Fruit fly (Drosophila melanogaster) whole organism, embryonic: ENCODE measurements around the gene CG43156.

Source experiments
- Abd-B ChIP-seq: fragments of 200-800 bp; sonication (Bioruptor generic); optimal IDR thresholded peaks from 2 replicates; lab custom pipeline; 2018; ENCODE audit warnings: missing biosample characterization, mild to moderate bottlenecking, missing genetic modification characterization, moderate library complexity
- BEAF-32 ChIP-seq: fragments of 200-800 bp; sonication (Bioruptor generic); optimal IDR thresholded peaks from 3 replicates; lab custom pipeline; 2017; ENCODE audit warnings: missing biosample characterization, missing genetic modification characterization, mild to moderate bottlenecking, moderate library complexity, missing genetic modification reagents
- CG10321 ChIP-seq: fragments of 200-800 bp; sonication (Bioruptor generic); IDR thresholded peaks from 2 replicates; pipeline ENCODE4 v1.3.6; 2022; ENCODE audit warnings: missing biosample characterization, missing genetic modification characterization
- CG10565 ChIP-seq: fragments of 200-800 bp; sonication (Bioruptor generic); optimal IDR thresholded peaks from 3 replicates; lab custom pipeline; 2016; ENCODE audit warnings: missing biosample characterization, mild to moderate bottlenecking, missing genetic modification characterization
- CG11093 ChIP-seq: fragments of 200-800 bp; sonication (Bioruptor generic); IDR thresholded peaks from 3 replicates; pipeline ENCODE4 v1.3.6; 2022; ENCODE audit warnings: missing biosample characterization, missing genetic modification characterization
- CG11696 ChIP-seq: fragments of 200-800 bp; sonication (Bioruptor generic); IDR thresholded peaks from 2 replicates; pipeline ENCODE4 v1.3.6; 2022; ENCODE audit warnings: missing biosample characterization, missing genetic modification characterization
- CG11723 ChIP-seq: fragments of 200-800 bp; sonication (Bioruptor generic); optimal IDR thresholded peaks from 2 replicates; lab custom pipeline; 2017; ENCODE audit warnings: missing biosample characterization, mild to moderate bottlenecking, missing genetic modification characterization
- CG12942 ChIP-seq: fragments of 200-800 bp; sonication (Bioruptor generic); optimal IDR thresholded peaks from 3 replicates; lab custom pipeline; 2016; ENCODE audit warnings: missing biosample characterization, missing genetic modification characterization
- CG13123 ChIP-seq: fragments of 200-800 bp; sonication (Bioruptor generic); optimal IDR thresholded peaks from 2 replicates; lab custom pipeline; 2016; ENCODE audit warnings: missing biosample characterization, missing genetic modification characterization
- CG15479 ChIP-seq: fragments of 200-800 bp; sonication (Bioruptor generic); optimal IDR thresholded peaks from 3 replicates; lab custom pipeline; 2019; ENCODE audit warnings: missing biosample characterization, mild to moderate bottlenecking, missing genetic modification characterization, moderate library complexity
- CG16813 ChIP-seq: fragments of 200-800 bp; sonication (Bioruptor generic); IDR thresholded peaks from 3 replicates; pipeline ENCODE4 v1.3.6; 2022; ENCODE audit warnings: missing biosample characterization, missing genetic modification characterization; ENCODE audit not compliant: partially characterized antibody
- CG17612 ChIP-seq: fragments of 200-800 bp; sonication (Bioruptor generic); IDR thresholded peaks from 2 replicates; pipeline ENCODE4 v1.3.6; 2022; ENCODE audit warnings: missing biosample characterization, missing genetic modification characterization
- CG2129 ChIP-seq: fragments of 200-800 bp; sonication (Bioruptor generic); IDR thresholded peaks from 2 replicates; pipeline ENCODE4 v1.3.6; 2022; ENCODE audit warnings: missing biosample characterization, missing genetic modification characterization; ENCODE audit not compliant: partially characterized antibody
- CG2875 ChIP-seq: fragments of 200-800 bp; sonication (Bioruptor generic); optimal IDR thresholded peaks from 2 replicates; lab custom pipeline; 2017; ENCODE audit warnings: missing biosample characterization, mild to moderate bottlenecking, missing genetic modification characterization, missing genetic modification reagents
- CG3281 ChIP-seq: fragments of 200-800 bp; sonication (Bioruptor generic); optimal IDR thresholded peaks from 3 replicates; lab custom pipeline; 2017; ENCODE audit warnings: missing biosample characterization, mild to moderate bottlenecking, missing genetic modification characterization
- CG34376 ChIP-seq: fragments of 200-800 bp; sonication (Bioruptor generic); optimal IDR thresholded peaks from 2 replicates; lab custom pipeline; 2018; ENCODE audit warnings: missing biosample characterization, mild to moderate bottlenecking, missing genetic modification characterization
- CG34422 ChIP-seq: fragments of 200-800 bp; sonication (Bioruptor generic); IDR thresholded peaks from 3 replicates; pipeline ENCODE4 v1.3.6; 2022; ENCODE audit warnings: missing biosample characterization, missing genetic modification characterization
- CG5953 ChIP-seq: fragments of 200-800 bp; sonication (Bioruptor generic); IDR thresholded peaks from 2 replicates; pipeline ENCODE4 v1.3.6; 2022; ENCODE audit warnings: missing biosample characterization, missing genetic modification characterization
- CG6791 ChIP-seq: fragments of 200-800 bp; sonication (Bioruptor generic); IDR thresholded peaks from 3 replicates; pipeline ENCODE4 v1.3.6; 2022; ENCODE audit warnings: missing biosample characterization, missing genetic modification characterization; ENCODE audit not compliant: partially characterized antibody
- CG7357 ChIP-seq: fragments of 200-800 bp; sonication (Bioruptor generic); IDR thresholded peaks from 3 replicates; pipeline ENCODE4 v1.3.6; 2022; ENCODE audit warnings: missing biosample characterization, missing genetic modification characterization
- CG7372 ChIP-seq: fragments of 200-800 bp; sonication (Bioruptor generic); IDR thresholded peaks from 2 replicates; pipeline ENCODE4 v1.3.6; 2022; ENCODE audit warnings: missing biosample characterization, missing genetic modification characterization
- CG7556 ChIP-seq: fragments of 200-800 bp; sonication (Bioruptor generic); optimal IDR thresholded peaks from 2 replicates; lab custom pipeline; 2017; ENCODE audit warnings: missing biosample characterization, mild to moderate bottlenecking, missing genetic modification characterization
- CG7963 ChIP-seq: fragments of 200-800 bp; sonication (Bioruptor generic); IDR thresholded peaks from 3 replicates; pipeline ENCODE4 v1.3.6; 2022; ENCODE audit warnings: missing biosample characterization, missing genetic modification characterization; ENCODE audit not compliant: partially characterized antibody
- CG8478 ChIP-seq: fragments of >200 bp; optimal IDR thresholded peaks from 2 replicates; lab custom pipeline; 2018
- Eip74EF ChIP-seq, 2 experiments: fragments of 200-800 bp in 1 of 2; fragments of >200 bp in 1 of 2; sonication (Bioruptor generic) in 1 of 2; optimal IDR thresholded peaks; 2 replicates each; lab custom pipeline; 2017 to 2019; ENCODE audit warnings: missing biosample characterization in 2 of 2, missing genetic modification characterization in 2 of 2, mild to moderate bottlenecking in 1 of 2, moderate library complexity in 1 of 2
- HmgZ ChIP-seq: fragments of 200-800 bp; sonication (Bioruptor generic); optimal IDR thresholded peaks from 2 replicates; lab custom pipeline; 2018; ENCODE audit warnings: missing biosample characterization, mild to moderate bottlenecking, missing genetic modification characterization
- Hr78 ChIP-seq, 2 experiments: fragments of 200-800 bp in 1 of 2; fragments of >200 bp in 1 of 2; sonication (Bioruptor generic) in 1 of 2; optimal IDR thresholded peaks; 2 replicates each; lab custom pipeline; 2017 to 2019; ENCODE audit warnings: missing biosample characterization in 2 of 2, missing genetic modification characterization in 2 of 2, mild to moderate bottlenecking in 1 of 2, moderate library complexity in 1 of 2
- Lhr ChIP-seq: fragments of 200-800 bp; sonication (Bioruptor generic); optimal IDR thresholded peaks from 3 replicates; lab custom pipeline; 2017; ENCODE audit warnings: mild to moderate bottlenecking, missing biosample characterization, missing genetic modification reagents, missing genetic modification characterization
- Pdp1 ChIP-seq, 2 experiments: fragments of 200-800 bp; sonication (Bioruptor generic); optimal IDR thresholded peaks; 3 replicates each; lab custom pipeline; 2016; ENCODE audit warnings: missing biosample characterization in 2 of 2, missing genetic modification characterization in 2 of 2, mild to moderate bottlenecking in 1 of 2, moderate library complexity in 1 of 2
- Scr ChIP-seq: fragments of 200-800 bp; sonication (Bioruptor generic); IDR thresholded peaks from 2 replicates; pipeline ENCODE4 v1.3.6; 2022; ENCODE audit warnings: missing biosample characterization, missing genetic modification characterization; ENCODE audit not compliant: partially characterized antibody
- Sry-δ ChIP-seq: fragments of 200-800 bp; sonication (Bioruptor generic); optimal IDR thresholded peaks from 2 replicates; lab custom pipeline; 2016; ENCODE audit warnings: missing biosample characterization, missing genetic modification characterization
- Stat92E ChIP-seq, 3 experiments: fragments of >200 bp in 2 of 3; fragments of 200-800 bp in 1 of 3; sonication (Bioruptor generic) in 1 of 3; optimal IDR thresholded peaks; 2 replicates each; lab custom pipeline; 2017 to 2019; ENCODE audit warnings: missing biosample characterization in 3 of 3, missing genetic modification characterization in 3 of 3, mild to moderate bottlenecking in 1 of 3, moderate library complexity in 1 of 3
- Xbp1 ChIP-seq: fragments of 200-800 bp; sonication (Bioruptor generic); optimal IDR thresholded peaks from 3 replicates; lab custom pipeline; 2016; ENCODE audit warnings: missing biosample characterization, mild to moderate bottlenecking, missing genetic modification characterization
- al ChIP-seq: fragments of 200-800 bp; sonication (Bioruptor generic); IDR thresholded peaks from 2 replicates; pipeline ENCODE4 v1.3.6; 2022; ENCODE audit warnings: missing biosample characterization, missing genetic modification characterization
- croc ChIP-seq: fragments of 200-800 bp; sonication (Bioruptor generic); conservative IDR thresholded peaks from 3 replicates; pipeline ENCODE4 v1.3.6; 2022; ENCODE audit warnings: missing biosample characterization, missing genetic modification characterization
- da ChIP-seq: fragments of 200-800 bp; sonication (Bioruptor generic); optimal IDR thresholded peaks from 2 replicates; lab custom pipeline; 2016; ENCODE audit warnings: missing biosample characterization, missing genetic modification characterization
- dan ChIP-seq: fragments of 200-800 bp; sonication (Bioruptor generic); IDR thresholded peaks from 2 replicates; pipeline ENCODE4 v1.3.6; 2022; ENCODE audit warnings: missing biosample characterization, missing genetic modification characterization
- fd102C ChIP-seq: fragments of 200-800 bp; sonication (Bioruptor generic); optimal IDR thresholded peaks from 2 replicates; lab custom pipeline; 2018; ENCODE audit warnings: missing biosample characterization, mild to moderate bottlenecking, missing genetic modification characterization, moderate library complexity
- fd96Cb ChIP-seq: fragments of 200-800 bp; sonication (Bioruptor generic); optimal IDR thresholded peaks from 2 replicates; lab custom pipeline; 2018; ENCODE audit warnings: missing biosample characterization, mild to moderate bottlenecking, missing genetic modification characterization, moderate library complexity
- fu2 ChIP-seq: fragments of 200-800 bp; sonication (Bioruptor generic); optimal IDR thresholded peaks from 2 replicates; lab custom pipeline; 2016; ENCODE audit warnings: missing biosample characterization, missing genetic modification characterization
- inv ChIP-seq: fragments of 200-800 bp; sonication (Bioruptor generic); IDR thresholded peaks from 2 replicates; pipeline ENCODE4 v1.3.6; 2022; ENCODE audit warnings: missing biosample characterization, missing genetic modification characterization; ENCODE audit not compliant: partially characterized antibody
- peb ChIP-seq: fragments of 200-800 bp; sonication (Bioruptor generic); IDR thresholded peaks from 2 replicates; pipeline ENCODE4 v1.3.6; 2022; ENCODE audit warnings: missing biosample characterization, missing genetic modification characterization
- rib ChIP-seq: fragments of 200-800 bp; sonication (Bioruptor generic); IDR thresholded peaks from 2 replicates; pipeline ENCODE4 v1.3.6; 2022; ENCODE audit warnings: missing biosample characterization, missing genetic modification characterization
- row ChIP-seq: fragments of 200-800 bp; sonication (Bioruptor generic); IDR thresholded peaks from 3 replicates; pipeline ENCODE4 v1.3.6; 2022; ENCODE audit warnings: missing biosample characterization, missing genetic modification characterization
- slbo ChIP-seq: fragments of 200-800 bp; sonication (Bioruptor generic); IDR thresholded peaks from 2 replicates; pipeline ENCODE4 v1.3.6; 2022; ENCODE audit warnings: missing biosample characterization, missing genetic modification characterization
- sug ChIP-seq: fragments of 200-800 bp; optimal IDR thresholded peaks from 2 replicates; lab custom pipeline; 2019; ENCODE audit warnings: missing biosample characterization, mild to moderate bottlenecking, missing genetic modification characterization, moderate library complexity
- tll ChIP-seq, 2 experiments: fragments of 200-800 bp in 1 of 2; fragments of >200 bp in 1 of 2; sonication (Bioruptor generic) in 1 of 2; optimal IDR thresholded peaks; 2 replicates each; lab custom pipeline; 2017 to 2019; ENCODE audit warnings: missing biosample characterization in 2 of 2, missing genetic modification characterization in 2 of 2, mild to moderate bottlenecking in 1 of 2, moderate library complexity in 1 of 2
- trem ChIP-seq: fragments of 200-800 bp; optimal IDR thresholded peaks from 3 replicates; lab custom pipeline; 2019; ENCODE audit warnings: missing biosample characterization, mild to moderate bottlenecking, missing genetic modification characterization, moderate library complexity
- ttk ChIP-seq: fragments of 200-800 bp; sonication (Bioruptor generic); IDR thresholded peaks from 2 replicates; pipeline ENCODE4 v2.1.2; 2022; ENCODE audit warnings: missing biosample characterization, missing genetic modification characterization
- zen ChIP-seq: fragments of 200-800 bp; sonication (Bioruptor generic); optimal IDR thresholded peaks from 3 replicates; lab custom pipeline; 2018; ENCODE audit warnings: missing biosample characterization, mild to moderate bottlenecking, missing genetic modification characterization, moderate library complexity

Gene CG43156

dm6 chrX:11905144-11905543, 1.5 kb downstream of the CG43156 start, which contains the start of gene Upf1 (continued):
- TF ChIP-seq CG34422 (GFP tag; lab: Robert Waterston, UW) (peak; percentile 26; the same call in 2 of the 3 replicates), CG11093 (GFP tag; lab: Robert Waterston, UW) (no peak), Scr (GFP tag; lab: Robert Waterston, UW) (peak; percentile 90), CG10565 (GFP tag; lab: Kevin White, UChicago) (no peak), CG15479 (GFP tag; lab: Kevin White, UChicago) (no peak), tll (GFP tag; optimal IDR thresholded peaks at IDR 0.05; lab: Kevin White, UChicago) (no peak), Pdp1 (GFP tag; optimal IDR thresholded peaks at IDR 0.05; lab: Kevin White, UChicago) (no peak), fu2 (no peak), CG12942 (GFP tag; lab: Kevin White, UChicago) (no peak), trem (peak; percentile 27), CG13123 (GFP tag; lab: Kevin White, UChicago) (no peak), CG5953 (no peak), peb (no peak), fd96Cb (tag; lab: Kevin White, UChicago) (no peak), CG11723 (GFP tag; lab: Kevin White, UChicago) (no peak), sug (tag; lab: Kevin White, UChicago) (no peak), CG7963 (GFP tag; lab: Robert Waterston, UW) (peak; percentile 83), da (GFP tag; lab: Kevin White, UChicago) (no peak), zen (tag; lab: Kevin White, UChicago) (no peak), row (GFP tag; lab: Robert Waterston, UW) (peak; percentile 87), croc (no peak), slbo (GFP tag; lab: Robert Waterston, UW) (peak; percentile 45; the same call in 1 of the 2 replicates), CG2129 (GFP tag; lab: Robert Waterston, UW) (peak; percentile 79), fd102C (no peak), CG7357 (GFP tag; lab: Robert Waterston, UW) (no peak), CG6791 (GFP tag; lab: Robert Waterston, UW) (peak; percentile 95), Sry-δ (GFP tag; lab: Kevin White, UChicago) (peak; percentile 80), CG16813 (GFP tag; lab: Robert Waterston, UW) (peak; percentile 92), CG7372 (no peak), CG11696 (GFP tag; lab: Robert Waterston, UW) (no peak), BEAF-32 (GFP tag; lab: Kevin White, UChicago) (peak; percentile 89), CG34376 (GFP tag; lab: Kevin White, UChicago) (no peak), al (GFP tag; lab: Robert Waterston, UW) (0 out of 2 replicates have a peak, but pooled peaks have one; percentile 26), Hr78 (GFP tag; optimal IDR thresholded peaks at IDR 0.05; lab: Kevin White, UChicago) (no peak), Xbp1 (GFP tag; lab: Kevin White, UChicago) (peak; percentile 29), dan (no peak), rib (no peak), CG17612 (GFP tag; lab: Robert Waterston, UW) (no peak), Stat92E (GFP tag; optimal IDR thresholded peaks at IDR 0.05; lab: Kevin White, UChicago) (no peak), ttk (no peak), CG2875 (GFP tag; lab: Kevin White, UChicago) (no peak), CG3281 (GFP tag; lab: Kevin White, UChicago) (no peak), Eip74EF (GFP tag; optimal IDR thresholded peaks at IDR 0.05; lab: Kevin White, UChicago) (no peak), Lhr (GFP tag; lab: Kevin White, UChicago) (no peak), HmgZ (tag; lab: Kevin White, UChicago) (peak; percentile 49), Abd-B (peak; percentile 8), inv (GFP tag; lab: Robert Waterston, UW) (peak; percentile 92), CG7556 (GFP tag; lab: Kevin White, UChicago) (no peak), CG8478 (no peak), CG10321 (GFP tag; lab: Robert Waterston, UW) (no peak)
